Worm (Caenorhabditis elegans) whole organism, L2 larva: ENCODE measurements around the gene gldi-10.

Experiments used
- aly-2 ChIP-seq: fragments of 150-350 bp; optimal IDR thresholded peaks from 2 replicates; lab custom pipeline; 2014; ENCODE audit warnings: missing biosample characterization, missing genetic modification characterization
- ama-1 ChIP-seq: fragments of 150-350 bp; optimal IDR thresholded peaks from 2 replicates; lab custom pipeline; 2018; ENCODE audit warnings: inconsistent platforms
- ceh-16 ChIP-seq: fragments of 150-350 bp; optimal IDR thresholded peaks from 2 replicates; lab custom pipeline; 2014; ENCODE audit warnings: missing biosample characterization, missing genetic modification characterization
- ceh-82 ChIP-seq: fragments of 150-350 bp; optimal IDR thresholded peaks from 2 replicates; lab custom pipeline; 2014; ENCODE audit warnings: missing biosample characterization, missing genetic modification characterization
- lin-13 ChIP-seq: fragments of 150-350 bp; optimal IDR thresholded peaks from 2 replicates; lab custom pipeline; 2014; ENCODE audit warnings: missing biosample characterization, missing genetic modification reagents, missing genetic modification characterization
- nhr-10 ChIP-seq: sonication (generic microtip); optimal IDR thresholded peaks from 2 replicates; lab custom pipeline; 2017; ENCODE audit warnings: missing biosample characterization, missing genetic modification characterization
- nhr-12 ChIP-seq: fragments of 150-350 bp; optimal IDR thresholded peaks from 2 replicates; lab custom pipeline; 2014; ENCODE audit warnings: missing biosample characterization, missing genetic modification characterization
- skn-1 ChIP-seq: sonication (generic microtip); optimal IDR thresholded peaks from 2 replicates; lab custom pipeline; 2017; ENCODE audit warnings: missing biosample characterization, missing genetic modification characterization
- unc-62 ChIP-seq: fragments of 150-350 bp; optimal IDR thresholded peaks from 2 replicates; lab custom pipeline; 2014; ENCODE audit warnings: missing biosample characterization, missing genetic modification reagents, missing genetic modification characterization

ce11 chrIV:9150175-9150574 is 51.1 kb downstream of the gldi-10 start, which contains the start of gene F23B2.7:
- TF ChIP-seq lin-13 (GFP tag; lab: Kevin White, UChicago) (no peak), ceh-16 (no peak), aly-2 (tag; lab: Kevin White, UChicago) (no peak), nhr-10 (tag; lab: Kevin White, UChicago) (no peak), unc-62 (GFP tag; lab: Kevin White, UChicago) (no peak), nhr-12 (tag; lab: Kevin White, UChicago) (no peak), ceh-82 (no peak), ama-1 (lab: Kevin White, UChicago) (no peak), skn-1 (tag; lab: Kevin White, UChicago) (no peak)
